Worm (Caenorhabditis elegans) whole organism, L3 larva: ENCODE measurements around the gene elo-1.

Experiments used
- R02D3.7 ChIP-seq: fragments of 150-350 bp; optimal IDR thresholded peaks from 2 replicates; lab custom pipeline; 2014; ENCODE audit warnings: missing biosample characterization, missing genetic modification characterization
- ZK546.5 ChIP-seq: sonication (generic microtip); optimal IDR thresholded peaks from 2 replicates; lab custom pipeline; 2017; ENCODE audit warnings: missing biosample characterization, missing genetic modification characterization
- aly-2 ChIP-seq: fragments of 150-350 bp; optimal IDR thresholded peaks from 2 replicates; lab custom pipeline; 2014; ENCODE audit warnings: missing biosample characterization, missing genetic modification characterization
- ama-1 ChIP-seq: fragments of 150-350 bp; optimal IDR thresholded peaks from 2 replicates; lab custom pipeline; 2018
- ceh-28 ChIP-seq: fragments of 150-350 bp; optimal IDR thresholded peaks from 2 replicates; lab custom pipeline; 2014; ENCODE audit warnings: missing biosample characterization, missing genetic modification reagents, missing genetic modification characterization
- ceh-82 ChIP-seq: fragments of 150-350 bp; optimal IDR thresholded peaks from 2 replicates; lab custom pipeline; 2014; ENCODE audit warnings: missing biosample characterization, missing genetic modification characterization
- ceh-9 ChIP-seq: sonication (generic microtip); optimal IDR thresholded peaks from 2 replicates; lab custom pipeline; 2018; ENCODE audit warnings: missing biosample characterization, missing genetic modification characterization
- daf-12 ChIP-seq: fragments of 150-350 bp; optimal IDR thresholded peaks from 2 replicates; lab custom pipeline; 2014; ENCODE audit warnings: missing biosample characterization, missing genetic modification reagents, missing genetic modification characterization
- egl-27 ChIP-seq: sonication (generic microtip); optimal IDR thresholded peaks from 4 replicates; lab custom pipeline; 2017; ENCODE audit warnings: missing biosample characterization, missing genetic modification reagents, missing genetic modification characterization
- egl-5 ChIP-seq: fragments of 150-350 bp; optimal IDR thresholded peaks from 2 replicates; lab custom pipeline; 2017; ENCODE audit warnings: missing biosample characterization, missing genetic modification reagents, missing genetic modification characterization, inconsistent platforms
- elt-1 ChIP-seq: fragments of 150-350 bp; optimal IDR thresholded peaks from 2 replicates; lab custom pipeline; 2014; ENCODE audit warnings: missing biosample characterization, missing genetic modification characterization
- elt-2 ChIP-seq: sonication (generic microtip); optimal IDR thresholded peaks from 2 replicates; lab custom pipeline; 2016; ENCODE audit warnings: missing genetic modification reagents, mild to moderate bottlenecking, missing genetic modification characterization, missing compliant biosample characterization
- elt-3 ChIP-seq, 3 experiments: fragments of 150-350 bp in 1 of 3; sonication (generic microtip) in 2 of 3; optimal IDR thresholded peaks; 2 replicates in 2 of 3; 4 replicates in 1 of 3; lab custom pipeline; 2014 to 2017; ENCODE audit warnings: missing biosample characterization in 3 of 3, missing genetic modification characterization in 3 of 3
- fkh-2 ChIP-seq: fragments of 150-350 bp; optimal IDR thresholded peaks from 2 replicates; lab custom pipeline; 2014; ENCODE audit warnings: missing biosample characterization, missing genetic modification reagents, missing genetic modification characterization
- jun-1 ChIP-seq: fragments of 150-350 bp; optimal IDR thresholded peaks from 2 replicates; lab custom pipeline; 2014; ENCODE audit warnings: missing biosample characterization, missing genetic modification reagents, missing genetic modification characterization
- lin-15B ChIP-seq: fragments of 150-350 bp; optimal IDR thresholded peaks from 2 replicates; lab custom pipeline; 2014; ENCODE audit warnings: missing biosample characterization, missing genetic modification characterization
- lin-39 ChIP-seq: fragments of 150-350 bp; optimal IDR thresholded peaks from 2 replicates; lab custom pipeline; 2018; ENCODE audit warnings: missing biosample characterization, missing genetic modification reagents, missing genetic modification characterization
- lsy-12 ChIP-seq: sonication (generic microtip); optimal IDR thresholded peaks from 2 replicates; lab custom pipeline; 2016; ENCODE audit warnings: mild to moderate bottlenecking, missing genetic modification characterization, missing compliant biosample characterization
- nfya-1 ChIP-seq: sonication (generic microtip); optimal IDR thresholded peaks from 2 replicates; lab custom pipeline; 2017; ENCODE audit warnings: missing genetic modification characterization, mild to moderate bottlenecking, missing compliant biosample characterization, antibody characterized with exemption, moderate library complexity; ENCODE audit not compliant: insufficient read depth
- nhr-12 ChIP-seq: fragments of 150-350 bp; optimal IDR thresholded peaks from 2 replicates; lab custom pipeline; 2014; ENCODE audit warnings: missing biosample characterization, missing genetic modification characterization
- nhr-23 ChIP-seq: fragments of 150-350 bp; optimal IDR thresholded peaks from 2 replicates; lab custom pipeline; 2014; ENCODE audit warnings: missing biosample characterization, missing genetic modification reagents, missing genetic modification characterization
- nhr-25 ChIP-seq: sonication (generic microtip); optimal IDR thresholded peaks from 2 replicates; lab custom pipeline; 2017; ENCODE audit warnings: missing biosample characterization, missing genetic modification characterization
- nhr-28 ChIP-seq: fragments of 150-350 bp; optimal IDR thresholded peaks from 2 replicates; lab custom pipeline; 2014; ENCODE audit warnings: missing biosample characterization, missing genetic modification characterization
- nhr-43 ChIP-seq: sonication (generic microtip); optimal IDR thresholded peaks from 2 replicates; lab custom pipeline; 2016; ENCODE audit warnings: mild to moderate bottlenecking, missing genetic modification characterization, missing compliant biosample characterization; ENCODE audit not compliant: poor library complexity, severe bottlenecking
- nhr-76 ChIP-seq: fragments of 150-350 bp; sonication (generic microtip); optimal IDR thresholded peaks from 5 replicates; lab custom pipeline; 2014; ENCODE audit warnings: missing biosample characterization, missing genetic modification characterization
- nhr-77 ChIP-seq: fragments of 150-350 bp; optimal IDR thresholded peaks from 2 replicates; lab custom pipeline; 2014; ENCODE audit warnings: missing biosample characterization, missing genetic modification characterization
- pha-4 ChIP-seq: fragments of 150-350 bp; optimal IDR thresholded peaks from 2 replicates; lab custom pipeline; 2014; ENCODE audit warnings: missing biosample characterization, missing genetic modification reagents, missing genetic modification characterization
- pqm-1 ChIP-seq: fragments of 150-350 bp; optimal IDR thresholded peaks from 2 replicates; lab custom pipeline; 2017; ENCODE audit warnings: missing biosample characterization, missing genetic modification characterization, inconsistent platforms
- skn-1 ChIP-seq: fragments of 150-350 bp; optimal IDR thresholded peaks from 2 replicates; lab custom pipeline; 2014; ENCODE audit warnings: missing biosample characterization, missing genetic modification characterization
- snpc-4 ChIP-seq: fragments of 150-350 bp; optimal IDR thresholded peaks from 2 replicates; lab custom pipeline; 2014; ENCODE audit warnings: missing biosample characterization, missing genetic modification characterization
- unc-39 ChIP-seq: sonication (generic microtip); optimal IDR thresholded peaks from 4 replicates; lab custom pipeline; 2017; ENCODE audit warnings: missing biosample characterization, missing genetic modification characterization
- unc-62 ChIP-seq: fragments of 150-350 bp; sonication (generic microtip); optimal IDR thresholded peaks from 4 replicates; lab custom pipeline; 2014; ENCODE audit warnings: missing biosample characterization, missing genetic modification reagents, missing genetic modification characterization
- zag-1 ChIP-seq: fragments of 150-350 bp; optimal IDR thresholded peaks from 2 replicates; lab custom pipeline; 2014; ENCODE audit warnings: missing biosample characterization, missing genetic modification characterization
- ztf-11 ChIP-seq: fragments of 150-350 bp; optimal IDR thresholded peaks from 2 replicates; lab custom pipeline; 2014; ENCODE audit warnings: missing biosample characterization, missing genetic modification characterization
- ztf-4 ChIP-seq: fragments of 150-350 bp; optimal IDR thresholded peaks from 2 replicates; lab custom pipeline; 2014; ENCODE audit warnings: missing biosample characterization, missing genetic modification characterization

Gene elo-1

ce11 chrIV:9524849-9525460 is 1.2 kb upstream of the elo-1 start, which contains the start of gene ndua-5 (continued):
- TF ChIP-seq nfya-1 (tag; lab: Kevin White, UChicago) (peak; percentile 55), R02D3.7 (no peak), nhr-76 (tag; lab: Kevin White, UChicago) (no peak), nhr-12 (no peak), elt-3 (tag; optimal IDR thresholded peaks at IDR 0.05; lab: Kevin White, UChicago) (no peak), ama-1 (lab: Kevin White, UChicago) (no peak), daf-12 (tag; lab: Kevin White, UChicago) (no peak), nhr-77 (tag; lab: Kevin White, UChicago) (no peak), aly-2 (tag; lab: Kevin White, UChicago) (no peak), fkh-2 (tag; lab: Kevin White, UChicago) (no peak), lin-39 (tag; lab: Kevin White, UChicago) (no peak), egl-5 (peak; percentile 23), nhr-25 (no peak), jun-1 (tag; lab: Kevin White, UChicago) (no peak), lsy-12 (no peak), elt-2 (tag; lab: Kevin White, UChicago) (no peak), unc-62 (no peak)

- TF ChIP-seq ama-1 (lab: Kevin White, UChicago) = no peak
- TF ChIP-seq ceh-82 (tag; lab: Kevin White, UChicago) = no peak
- peak; percentile 85 for TF ChIP-seq elt-2 (tag; lab: Kevin White, UChicago)
- TF ChIP-seq lin-15B = no peak
- no peak for TF ChIP-seq nhr-43 (tag; lab: Kevin White, UChicago)
- no peak for TF ChIP-seq lsy-12
- no peak for TF ChIP-seq ztf-4 (tag; lab: Kevin White, UChicago)
- no peak for TF ChIP-seq nfya-1 (tag; lab: Kevin White, UChicago)
- peak; percentile 88 for TF ChIP-seq pqm-1
- peak; percentile 48 for TF ChIP-seq pha-4 (tag; lab: Kevin White, UChicago)
- TF ChIP-seq aly-2 (tag; lab: Kevin White, UChicago) = no peak
- peak; percentile 7 for TF ChIP-seq skn-1
- no peak for TF ChIP-seq elt-1 (tag; lab: Kevin White, UChicago)
- no peak for TF ChIP-seq nhr-76 (tag; lab: Kevin White, UChicago)
- TF ChIP-seq unc-39 = no peak
- no peak for TF ChIP-seq ceh-9 (tag; lab: Kevin White, UChicago)
- no peak for TF ChIP-seq egl-27 (tag; lab: Kevin White, UChicago)
- TF ChIP-seq unc-62 = no peak
- TF ChIP-seq nhr-23 (tag; lab: Kevin White, UChicago) = no peak
- no peak for TF ChIP-seq egl-5
These were observed 836 bp downstream of the elo-1 start for ce11 chrIV:9527002-9527401.

ce11 chrIV:9529647-9530046 is 3.5 kb downstream of the elo-1 start, which contains the start of gene elo-7:
elo-7 (plus strand) TSS chrIV:9529947.
- no peak for TF ChIP-seq zag-1
- no peak for TF ChIP-seq lsy-12
- TF ChIP-seq nhr-77 (tag; lab: Kevin White, UChicago) = no peak
- TF ChIP-seq ZK546.5 (tag; lab: Kevin White, UChicago) = no peak
- TF ChIP-seq R02D3.7 = no peak
- TF ChIP-seq nhr-43 (tag; lab: Kevin White, UChicago) = no peak
- TF ChIP-seq nhr-28 = no peak
- no peak for TF ChIP-seq lin-39 (tag; lab: Kevin White, UChicago)
- TF ChIP-seq snpc-4 = no peak
- no peak for TF ChIP-seq ztf-11 (tag; lab: Kevin White, UChicago)
- no peak for TF ChIP-seq fkh-2 (tag; lab: Kevin White, UChicago)
- no peak for TF ChIP-seq aly-2 (tag; lab: Kevin White, UChicago)
- TF ChIP-seq, all 47 proteins: peak for 0

- peak; percentile 7 for TF ChIP-seq nhr-43 (tag; lab: Kevin White, UChicago)
- TF ChIP-seq nfya-1 (tag; lab: Kevin White, UChicago) = no peak
- peak; percentile 8 for TF ChIP-seq nhr-23 (tag; lab: Kevin White, UChicago)
- no peak for TF ChIP-seq nhr-12
- peak; percentile 45 for TF ChIP-seq ama-1 (lab: Kevin White, UChicago)
- TF ChIP-seq nhr-25 = peak; percentile 39
- TF ChIP-seq ceh-82 (tag; lab: Kevin White, UChicago) = no peak
- TF ChIP-seq ceh-28 (tag; lab: Kevin White, UChicago) = no peak
- no peak for TF ChIP-seq lin-15B
- peak; percentile 44 for TF ChIP-seq lsy-12
These were observed 4.6 kb downstream of the elo-1 start for ce11 chrIV:9530768-9531167.
